Fruit fly (Drosophila melanogaster) S2 (cell line): ENCODE measurements around the gene Lrr47.

Source experiments
- CG8478 ChIP-seq: fragments of >200 bp; optimal IDR thresholded peaks from 2 replicates; lab custom pipeline; 2018
- CTCF ChIP-seq, 2 experiments: fragments of >200 bp; optimal IDR thresholded peaks; 2 replicates each; lab custom pipeline; 2018

Lrr47 gene

DNA sequence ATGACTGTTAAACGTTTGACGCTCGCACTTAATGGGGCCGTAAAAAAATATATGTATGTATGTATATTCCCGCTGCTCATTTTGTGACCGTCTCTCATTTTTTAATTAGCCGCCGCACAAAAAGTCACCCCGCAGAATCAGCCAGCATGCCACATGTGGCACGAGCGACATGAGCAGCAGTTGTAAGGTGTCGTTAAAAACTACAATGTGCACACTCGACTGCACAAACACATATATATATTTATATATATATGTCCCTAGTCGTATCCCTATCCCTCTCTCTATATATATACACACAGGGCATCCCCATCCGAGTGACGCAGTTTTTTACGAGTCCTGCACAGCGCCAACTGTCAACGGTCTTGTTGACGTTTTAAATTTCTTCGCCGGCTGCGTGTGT, 36.6 kb downstream of the Lrr47 start:
- TF ChIP-seq CG8478 (lab: Kevin White, UChicago), result no peak
- no peak for TF ChIP-seq CTCF (optimal IDR thresholded peaks at IDR 0.05; lab: Kevin White, UChicago)

DNA sequence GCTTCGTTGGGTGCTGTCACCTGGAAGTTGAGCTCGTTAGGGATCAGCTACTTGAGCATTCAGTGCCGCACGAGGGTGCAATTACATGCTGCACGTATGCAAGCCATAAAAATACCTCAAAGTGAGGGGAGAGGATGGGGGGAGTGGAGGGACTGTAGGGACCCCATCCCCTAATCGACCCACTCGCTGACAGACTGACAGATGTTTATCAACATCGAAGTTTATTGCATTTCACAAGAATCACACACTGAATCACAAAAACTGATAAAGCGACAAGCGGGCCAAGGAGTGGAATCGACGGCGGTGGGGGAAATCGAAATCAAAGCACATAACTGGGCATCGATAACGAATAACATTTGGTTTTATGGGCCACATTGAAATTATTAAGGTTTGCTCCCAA, 37.5 kb downstream of the Lrr47 start:
- TF ChIP-seq CTCF (optimal IDR thresholded peaks at IDR 0.05; lab: Kevin White, UChicago), result no peak
- no peak for TF ChIP-seq CG8478 (lab: Kevin White, UChicago)

DNA sequence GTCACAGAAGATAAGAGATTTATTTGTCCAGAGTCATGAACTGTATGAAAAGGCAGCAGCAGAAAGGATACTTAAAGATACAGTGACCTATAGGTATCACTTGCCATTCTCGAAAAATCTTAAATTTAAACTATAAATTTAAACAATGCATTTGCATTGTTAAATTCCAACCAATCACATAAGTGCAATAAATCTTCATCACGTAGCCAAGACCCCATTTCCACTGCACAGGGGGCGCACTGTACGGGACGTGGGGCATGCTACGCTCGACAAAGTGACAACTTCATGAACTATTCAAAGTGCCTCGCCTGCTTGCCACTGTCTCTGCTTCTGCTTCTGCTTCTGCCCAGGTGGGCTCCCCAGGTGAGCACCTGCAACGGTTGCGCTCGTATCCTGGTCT, 38.1 kb downstream of the Lrr47 start:
- TF ChIP-seq CTCF (optimal IDR thresholded peaks at IDR 0.05; lab: Kevin White, UChicago) (no peak), CG8478 (lab: Kevin White, UChicago) (no peak)

DNA sequence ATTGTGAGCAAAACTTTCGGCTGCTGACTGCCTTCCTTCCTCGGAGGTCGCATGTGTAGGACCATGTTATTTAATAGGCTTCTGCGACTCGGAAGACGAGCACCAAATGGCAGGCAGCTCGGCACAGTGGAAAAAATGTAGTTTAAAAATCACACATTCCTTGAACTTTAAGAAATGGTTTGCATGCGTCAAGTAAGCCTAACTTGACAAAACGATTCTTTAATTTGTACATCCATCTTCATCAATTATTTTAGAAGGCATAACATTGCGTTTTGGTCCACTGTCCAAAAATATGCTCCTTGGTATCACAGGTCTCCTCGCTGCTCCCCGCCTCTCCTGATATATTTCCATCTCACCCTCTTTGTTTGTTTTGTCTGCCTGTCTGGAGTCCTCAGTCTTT, 48.5 kb downstream of the Lrr47 start:
- TF ChIP-seq CTCF (optimal IDR thresholded peaks at IDR 0.05; lab: Kevin White, UChicago) (no peak), CG8478 (lab: Kevin White, UChicago) (no peak)

DNA sequence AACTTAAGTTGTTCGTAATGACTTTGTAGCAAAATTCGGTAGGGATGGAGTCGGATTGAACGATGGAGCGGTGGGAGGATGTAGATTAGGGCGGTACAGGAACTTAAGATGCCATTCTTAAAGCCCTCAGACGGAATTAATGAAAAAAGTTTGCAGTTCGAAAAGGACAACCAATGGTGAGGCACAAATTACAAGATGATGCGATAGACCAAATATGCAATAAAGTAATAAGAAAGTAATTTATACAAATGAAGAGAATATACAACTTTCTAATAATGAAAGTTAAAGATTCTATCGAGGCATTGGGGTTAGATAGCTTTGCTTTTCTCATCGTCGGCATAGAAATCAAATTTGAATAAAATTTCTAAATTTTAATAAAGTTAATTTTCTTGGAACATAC, 49.8 kb downstream of the Lrr47 start, which contains the start of gene CG6138:
Gene CG6138, plus strand, starts transcription at position 301 of the 400 bp plus-strand sequence.
- TF ChIP-seq CTCF (optimal IDR thresholded peaks at IDR 0.05; lab: Kevin White, UChicago) (no peak), CG8478 (lab: Kevin White, UChicago) (no peak)
